Fruit fly (Drosophila melanogaster): ENCODE data around the gene TpnC73F.
A peak's percentile ranks its signal among the peaks of the same experiment; 100 is the strongest.

Gene TpnC73F

DNA sequence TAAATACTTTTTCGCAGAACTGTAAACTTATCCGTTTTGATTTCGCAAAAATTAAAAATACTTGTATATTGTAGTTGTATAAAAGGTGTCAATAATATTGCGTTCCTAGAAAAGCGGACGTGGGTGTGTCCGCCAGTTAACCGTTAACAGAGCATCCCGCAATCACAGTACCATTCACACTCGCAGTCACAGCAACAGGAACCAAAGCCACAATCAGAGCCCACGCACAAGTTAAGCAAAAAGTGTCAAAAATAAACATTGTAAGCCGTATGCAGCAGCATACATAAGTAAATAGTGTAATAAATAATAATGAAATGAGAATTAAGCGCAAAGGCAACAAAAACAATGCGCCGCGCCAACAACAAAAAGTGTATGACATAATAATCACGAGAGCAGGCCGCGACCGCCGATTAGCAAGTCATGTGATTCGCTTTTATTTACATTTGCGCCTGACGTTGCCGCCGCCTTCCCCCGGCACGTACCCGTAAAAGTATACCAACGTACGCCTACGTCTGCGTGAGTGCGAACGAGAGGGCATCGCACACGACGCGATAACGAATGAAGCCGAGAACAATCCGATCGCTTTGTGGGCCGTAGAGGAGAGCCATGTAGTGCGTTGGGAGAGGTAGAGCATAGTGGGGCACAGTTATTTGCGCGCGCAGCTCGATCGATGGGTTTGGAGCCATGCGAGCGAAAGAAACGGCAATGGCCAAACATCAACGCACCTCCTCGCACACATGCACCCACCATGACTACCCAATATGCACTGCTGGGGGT, 36.0 kb upstream of the TpnC73F start (continued):
- TF ChIP-seq Dref (GFP tag; IDR thresholded peaks at IDR 0.05), result 0 out of 2 replicates have a peak, but pooled peaks have one; percentile 24
- peak; percentile 19 for TF ChIP-seq salm (tag; optimal IDR thresholded peaks at IDR 0.05)
- TF ChIP-seq kni (GFP tag; optimal IDR thresholded peaks at IDR 0.05), result peak; percentile 87
- TF ChIP-seq CG17829 (tag; optimal IDR thresholded peaks at IDR 0.05), result no peak
- peak; percentile 100 for TF ChIP-seq crol (GFP tag; IDR thresholded peaks at IDR 0.05)
- TF ChIP-seq unc-4 (GFP tag; IDR thresholded peaks at IDR 0.05; ENCODE audit: partially characterized antibody), result peak; percentile 40; the same call in 1 of the 2 replicates
- no peak for TF ChIP-seq CG8089 (GFP tag; optimal IDR thresholded peaks at IDR 0.05)
- peak; percentile 14 for TF ChIP-seq wek (GFP tag; optimal IDR thresholded peaks at IDR 0.05)
- TF ChIP-seq jumu (GFP tag; optimal IDR thresholded peaks at IDR 0.05), result no peak
- TF ChIP-seq CG7372 (GFP tag; IDR thresholded peaks at IDR 0.05), result no peak
- peak; percentile 55 for TF ChIP-seq ci (GFP tag; IDR thresholded peaks at IDR 0.05)
- no peak for TF ChIP-seq Dip3 (GFP tag; optimal IDR thresholded peaks at IDR 0.05)
- no peak for TF ChIP-seq fru (optimal IDR thresholded peaks at IDR 0.05)
- TF ChIP-seq CG11456 (GFP tag; IDR thresholded peaks at IDR 0.05), result no peak
- TF ChIP-seq CG1233 (GFP tag; optimal IDR thresholded peaks at IDR 0.05), result peak; percentile 21
- TF ChIP-seq scrt (GFP tag; optimal IDR thresholded peaks at IDR 0.05), result peak; percentile 50
- peak; percentile 16; the same call in 1 of the 2 replicates for TF ChIP-seq H2.0 (GFP tag; IDR thresholded peaks at IDR 0.05)
- TF ChIP-seq CG4617 (GFP tag; optimal IDR thresholded peaks at IDR 0.05; ENCODE audit: borderline replicate concordance), result no peak
- TF ChIP-seq org-1 (GFP tag; optimal IDR thresholded peaks at IDR 0.05), result peak; percentile 9
- no peak for TF ChIP-seq cas (GFP tag; IDR thresholded peaks at IDR 0.05)
- TF ChIP-seq CG4282 (GFP tag; optimal IDR thresholded peaks at IDR 0.05), result no peak
- TF ChIP-seq toy (GFP tag; IDR thresholded peaks at IDR 0.05), result no peak
- TF ChIP-seq CG12744 (GFP tag; optimal IDR thresholded peaks at IDR 0.05), result no peak
- TF ChIP-seq CG13296 (GFP tag; optimal IDR thresholded peaks at IDR 0.05), result peak; percentile 62
- TF ChIP-seq D19B (GFP tag; optimal IDR thresholded peaks at IDR 0.05), result peak; percentile 46
- TF ChIP-seq schlank (tag; optimal IDR thresholded peaks at IDR 0.05), result no peak
- TF ChIP-seq emc (GFP tag; optimal IDR thresholded peaks at IDR 0.05), result no peak
- peak; percentile 59 for TF ChIP-seq CG32532 (GFP tag; IDR thresholded peaks at IDR 0.05)
- peak; percentile 33 for TF ChIP-seq PHDP (tag; optimal IDR thresholded peaks at IDR 0.05)
- peak; percentile 27; the same call in 1 of the 3 replicates for TF ChIP-seq CG17361 (GFP tag; IDR thresholded peaks at IDR 0.05)
- peak; percentile 58 for TF ChIP-seq pros (GFP tag; optimal IDR thresholded peaks at IDR 0.05)
- no peak for TF ChIP-seq usp (GFP tag; optimal IDR thresholded peaks at IDR 0.05)
- TF ChIP-seq D19A (tag; optimal IDR thresholded peaks at IDR 0.05), result no peak
- peak; percentile 37 for TF ChIP-seq CG12071 (GFP tag; optimal IDR thresholded peaks at IDR 0.05)
- TF ChIP-seq Opbp (GFP tag; IDR thresholded peaks at IDR 0.05; ENCODE audit: partially characterized antibody), result peak; percentile 66
- no peak for TF ChIP-seq CG7928 (GFP tag; optimal IDR thresholded peaks at IDR 0.05)
- no peak for TF ChIP-seq CG18619 (GFP tag; optimal IDR thresholded peaks at IDR 0.05)
- TF ChIP-seq CG31224 (GFP tag; IDR thresholded peaks at IDR 0.05), result no peak
- TF ChIP-seq CG32767 (GFP tag; IDR thresholded peaks at IDR 0.05), result peak; percentile 73
- no peak for TF ChIP-seq gcm (GFP tag; optimal IDR thresholded peaks at IDR 0.05)
- TF ChIP-seq ap (GFP tag; IDR thresholded peaks at IDR 0.05), result no peak
- TF ChIP-seq pan (optimal IDR thresholded peaks at IDR 0.05), result no peak
- peak in 1 of 2 experiments; percentile 25 for TF ChIP-seq pan (GFP tag; optimal IDR thresholded peaks at IDR 0.05 in 1 of 2, IDR thresholded peaks at IDR 0.05 in 1 of 2)
- TF ChIP-seq Asciz (GFP tag; optimal IDR thresholded peaks at IDR 0.05), result peak; percentile 32
- peak; percentile 31; the same call in 1 of the 2 replicates for TF ChIP-seq amos (GFP tag; IDR thresholded peaks at IDR 0.05; ENCODE audit: partially characterized antibody)
- TF ChIP-seq CG6175 (GFP tag; IDR thresholded peaks at IDR 0.05), result peak; percentile 92
- peak; percentile 11 for TF ChIP-seq pzg (GFP tag; optimal IDR thresholded peaks at IDR 0.05)
- TF ChIP-seq Dek (tag; optimal IDR thresholded peaks at IDR 0.05), result no peak
- 0 out of 2 replicates have a peak, but pooled peaks have one; percentile 33 for TF ChIP-seq gsb (GFP tag; IDR thresholded peaks at IDR 0.05)
- no peak; the same call in 2 of the 3 replicates for TF ChIP-seq Optix (GFP tag; IDR thresholded peaks at IDR 0.05)
